Worm (Caenorhabditis elegans) whole organism, L4 larva: ENCODE measurements around the gene otpl-3.
A peak's percentile ranks its signal among the peaks of the same experiment; 100 is the strongest.

Source experiments
- D1046.2 ChIP-seq: fragments of 200-800 bp; sonication (Bioruptor generic); IDR thresholded peaks from 2 replicates; pipeline ENCODE4 v1.3.6; 2022; ENCODE audit warnings: missing genetic modification characterization, missing compliant biosample characterization
- F26F4.8 ChIP-seq: fragments of 200-800 bp; sonication (Bioruptor generic); conservative IDR thresholded peaks from 2 replicates; pipeline ENCODE4 v1.3.6; 2022; ENCODE audit warnings: missing genetic modification characterization, missing compliant biosample characterization
- T26A8.4 ChIP-seq: fragments of 200-800 bp; sonication (Bioruptor generic); IDR thresholded peaks from 2 replicates; pipeline ENCODE4 v1.3.6; 2022; ENCODE audit warnings: missing genetic modification characterization, missing compliant biosample characterization
- ama-1 ChIP-seq: fragments of 150-350 bp; optimal IDR thresholded peaks from 2 replicates; lab custom pipeline; 2014; ENCODE audit warnings: inconsistent platforms, mixed read lengths
- attf-4 ChIP-seq: sonication (generic microtip); optimal IDR thresholded peaks from 3 replicates; lab custom pipeline; 2017; ENCODE audit warnings: missing biosample characterization, missing genetic modification characterization
- ceh-28 ChIP-seq: fragments of 150-350 bp; optimal IDR thresholded peaks from 2 replicates; lab custom pipeline; 2014; ENCODE audit warnings: missing biosample characterization, missing genetic modification reagents, missing genetic modification characterization
- ceh-32 ChIP-seq: sonication (generic microtip); optimal IDR thresholded peaks from 2 replicates; lab custom pipeline; 2016; ENCODE audit warnings: mild to moderate bottlenecking, missing genetic modification characterization, missing compliant biosample characterization; ENCODE audit not compliant: poor library complexity
- ceh-62 ChIP-seq: sonication (generic microtip); optimal IDR thresholded peaks from 2 replicates; lab custom pipeline; 2017; ENCODE audit warnings: missing biosample characterization, missing genetic modification characterization
- daf-12 ChIP-seq: fragments of 150-350 bp; optimal IDR thresholded peaks from 2 replicates; lab custom pipeline; 2014; ENCODE audit warnings: missing biosample characterization, missing genetic modification reagents, missing genetic modification characterization
- daf-16 ChIP-seq, 3 experiments: sonication (generic microtip); optimal IDR thresholded peaks; 2 replicates each; lab custom pipeline; 2016 to 2017; ENCODE audit warnings: missing genetic modification characterization in 3 of 3, missing genetic modification reagents in 3 of 3, mild to moderate bottlenecking in 2 of 3, missing compliant biosample characterization in 2 of 3, missing biosample characterization in 1 of 3, moderate library complexity in 1 of 3
- daf-19 ChIP-seq: fragments of 200-800 bp; sonication (Bioruptor generic); conservative IDR thresholded peaks from 2 replicates; pipeline ENCODE4 v1.3.6; 2022; ENCODE audit warnings: missing genetic modification characterization, missing compliant biosample characterization
- dpl-1 ChIP-seq: fragments of 150-350 bp; optimal IDR thresholded peaks from 2 replicates; lab custom pipeline; 2014; ENCODE audit warnings: missing biosample characterization, missing genetic modification reagents, missing genetic modification characterization
- duxl-1 ChIP-seq: sonication (generic microtip); optimal IDR thresholded peaks from 2 replicates; lab custom pipeline; 2016; ENCODE audit warnings: mild to moderate bottlenecking, missing genetic modification characterization, moderate library complexity, missing compliant biosample characterization; ENCODE audit not compliant: poor library complexity
- dve-1 ChIP-seq: sonication (generic microtip); optimal IDR thresholded peaks from 2 replicates; lab custom pipeline; 2017; ENCODE audit warnings: antibody characterized with exemption, mild to moderate bottlenecking, missing genetic modification characterization, missing compliant biosample characterization; ENCODE audit not compliant: insufficient read depth
- egl-27 ChIP-seq: sonication (generic microtip); optimal IDR thresholded peaks from 3 replicates; lab custom pipeline; 2017; ENCODE audit warnings: missing biosample characterization, missing genetic modification reagents, missing genetic modification characterization
- egl-43 ChIP-seq: fragments of 200-800 bp; sonication (Bioruptor generic); IDR thresholded peaks from 2 replicates; pipeline ENCODE4 v1.3.6; 2022; ENCODE audit warnings: missing genetic modification reagents, missing genetic modification characterization, missing compliant biosample characterization
- gei-8 ChIP-seq: fragments of 200-800 bp; sonication (Bioruptor generic); optimal IDR thresholded peaks from 2 replicates; lab custom pipeline; 2018; ENCODE audit warnings: mild to moderate bottlenecking, missing genetic modification characterization, missing compliant biosample characterization
- hlh-11 ChIP-seq: fragments of 200-800 bp; sonication (Bioruptor generic); optimal IDR thresholded peaks from 2 replicates; lab custom pipeline; 2018; ENCODE audit warnings: mild to moderate bottlenecking, missing genetic modification characterization, missing compliant biosample characterization
- lir-3 ChIP-seq: sonication (generic microtip); optimal IDR thresholded peaks from 2 replicates; lab custom pipeline; 2016; ENCODE audit warnings: mild to moderate bottlenecking, missing genetic modification characterization, missing compliant biosample characterization
- lsy-2 ChIP-seq, 2 experiments: fragments of 150-350 bp in 1 of 2; sonication (generic microtip) in 1 of 2; optimal IDR thresholded peaks; 2 replicates each; lab custom pipeline; 2014 to 2017; ENCODE audit warnings: missing biosample characterization in 2 of 2, missing genetic modification characterization in 2 of 2
- nhr-11 ChIP-seq: fragments of 150-350 bp; optimal IDR thresholded peaks from 2 replicates; lab custom pipeline; 2014; ENCODE audit warnings: missing biosample characterization, missing genetic modification characterization
- nhr-25 ChIP-seq: sonication (generic microtip); optimal IDR thresholded peaks from 2 replicates; lab custom pipeline; 2017; ENCODE audit warnings: missing genetic modification characterization, mild to moderate bottlenecking, missing compliant biosample characterization, antibody characterized with exemption, moderate library complexity, borderline replicate concordance; ENCODE audit not compliant: insufficient read depth
- nhr-28 ChIP-seq: fragments of 150-350 bp; optimal IDR thresholded peaks from 2 replicates; lab custom pipeline; 2014; ENCODE audit warnings: missing biosample characterization, missing genetic modification characterization
- nhr-76 ChIP-seq: fragments of 150-350 bp; optimal IDR thresholded peaks from 2 replicates; lab custom pipeline; 2014; ENCODE audit warnings: missing biosample characterization, missing genetic modification characterization
- nhr-77 ChIP-seq: fragments of 150-350 bp; optimal IDR thresholded peaks from 2 replicates; lab custom pipeline; 2014; ENCODE audit warnings: missing biosample characterization, missing genetic modification characterization
- php-3 ChIP-seq: fragments of 200-800 bp; sonication (Bioruptor generic); IDR thresholded peaks from 2 replicates; pipeline ENCODE4 v1.3.6; 2022; ENCODE audit warnings: missing genetic modification reagents, missing genetic modification characterization, missing compliant biosample characterization
- pqm-1 ChIP-seq: sonication (generic microtip); optimal IDR thresholded peaks from 2 replicates; lab custom pipeline; 2017; ENCODE audit warnings: missing biosample characterization, missing genetic modification characterization
- sdz-12 ChIP-seq: fragments of 200-800 bp; sonication (Bioruptor generic); optimal IDR thresholded peaks from 2 replicates; lab custom pipeline; 2018; ENCODE audit warnings: mild to moderate bottlenecking, missing genetic modification characterization, missing compliant biosample characterization
- set-16 ChIP-seq: fragments of 200-800 bp; sonication (Bioruptor generic); IDR thresholded peaks from 2 replicates; pipeline ENCODE4 v1.3.6; 2022; ENCODE audit warnings: missing genetic modification reagents, missing genetic modification characterization, missing compliant biosample characterization
- skn-1 ChIP-seq: fragments of 150-350 bp; optimal IDR thresholded peaks from 2 replicates; lab custom pipeline; 2014; ENCODE audit warnings: missing biosample characterization, missing genetic modification characterization
- spr-3 ChIP-seq: fragments of 200-800 bp; sonication (Bioruptor generic); optimal IDR thresholded peaks from 2 replicates; lab custom pipeline; 2018; ENCODE audit warnings: mild to moderate bottlenecking, missing genetic modification characterization, missing compliant biosample characterization
- unc-39 ChIP-seq: sonication (generic microtip); optimal IDR thresholded peaks from 2 replicates; lab custom pipeline; 2017; ENCODE audit warnings: missing biosample characterization, missing genetic modification characterization
- unc-62 ChIP-seq, 3 experiments: fragments of 150-350 bp in 1 of 3; sonication (generic microtip); optimal IDR thresholded peaks in 2 of 3; peaks in 1 of 3; 1 replicate in 1 of 3; 2 replicates in 2 of 3; lab custom pipeline; 2014 to 2017; ENCODE audit warnings: missing biosample characterization in 3 of 3, missing genetic modification characterization in 3 of 3, missing genetic modification reagents in 3 of 3, missing genotype in 1 of 3
- zag-1 ChIP-seq: fragments of 150-350 bp; optimal IDR thresholded peaks from 2 replicates; lab custom pipeline; 2014; ENCODE audit warnings: missing biosample characterization, missing genetic modification characterization
- zfp-2 ChIP-seq: sonication (generic microtip); optimal IDR thresholded peaks from 2 replicates; lab custom pipeline; 2016; ENCODE audit warnings: mild to moderate bottlenecking, missing genetic modification characterization, missing compliant biosample characterization
- ztf-7 ChIP-seq: fragments of 150-350 bp; optimal IDR thresholded peaks from 2 replicates; lab custom pipeline; 2014; ENCODE audit warnings: missing biosample characterization, missing genetic modification characterization

Gene otpl-3

DNA sequence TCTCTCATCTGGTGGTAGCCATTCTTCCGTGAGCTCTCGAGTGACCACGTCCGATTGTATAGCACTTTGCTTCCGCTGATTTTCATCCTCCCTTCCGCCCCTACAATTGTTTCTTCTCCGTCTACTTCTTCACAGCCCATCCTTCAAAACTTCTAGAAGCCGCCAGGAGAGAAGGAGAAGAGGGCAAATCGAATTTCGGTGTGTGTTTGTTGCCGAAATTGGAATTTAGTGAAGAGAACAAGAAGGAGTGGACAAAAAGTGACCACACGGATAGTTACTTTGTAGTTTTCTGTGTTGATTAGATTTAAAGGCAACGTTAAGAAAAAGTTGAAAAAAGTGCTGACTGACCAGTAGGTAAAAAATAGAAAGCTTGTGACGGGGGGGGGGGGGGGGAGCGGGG, 31.5 kb downstream of the otpl-3 start:
- TF ChIP-seq ceh-28 (tag; lab: Kevin White, UChicago) = no peak

DNA sequence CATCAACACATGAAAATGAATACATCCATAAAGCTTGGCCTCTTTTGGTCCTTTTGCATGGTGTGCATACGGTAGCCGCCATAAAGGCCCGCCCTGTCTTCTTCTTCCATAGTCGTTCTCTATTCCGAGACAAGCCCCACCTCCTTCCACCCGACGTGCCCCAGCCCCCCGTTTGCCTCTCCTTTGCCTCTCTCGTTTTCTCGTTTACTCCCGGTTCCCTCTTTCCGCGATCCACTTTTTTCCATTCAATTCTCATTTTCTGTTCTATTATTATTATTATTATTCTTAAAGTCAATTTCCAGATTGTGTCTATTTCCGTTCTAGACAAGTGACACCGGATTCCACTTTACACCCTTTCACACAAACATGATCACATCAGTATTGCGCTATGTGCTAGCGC, 35.2 kb downstream of the otpl-3 start, which contains the start of gene unc-6:
TSS of gene unc-6 (plus strand) at position 301 of the 400 bp plus-strand sequence.
- TF ChIP-seq attf-4 (tag; lab: Kevin White, UChicago) = no peak
- TF ChIP-seq egl-27 (tag; lab: Kevin White, UChicago) = no peak
- TF ChIP-seq php-3 (GFP tag; lab: Robert Waterston, UW) = no peak
- TF ChIP-seq dpl-1 (GFP tag; lab: Kevin White, UChicago) = no peak
- TF ChIP-seq lir-3 (tag; lab: Kevin White, UChicago) = no peak
- TF ChIP-seq ama-1 = no peak
- no peak for TF ChIP-seq dve-1
- TF ChIP-seq sdz-12 (GFP tag; lab: Kevin White, UChicago) = no peak
- TF ChIP-seq nhr-25 (tag; lab: Kevin White, UChicago) = no peak
- TF ChIP-seq nhr-76 = no peak
- TF ChIP-seq zag-1 = no peak
- TF ChIP-seq lsy-2 (tag; optimal IDR thresholded peaks at IDR 0.05; lab: Kevin White, UChicago) = no peak
- no peak for TF ChIP-seq zfp-2 (tag; lab: Kevin White, UChicago)
- TF ChIP-seq nhr-28 (tag; lab: Kevin White, UChicago) = no peak
- TF ChIP-seq nhr-11 (tag; lab: Kevin White, UChicago) = no peak
- no peak for TF ChIP-seq set-16 (GFP tag; lab: Robert Waterston, UW)
- no peak for TF ChIP-seq gei-8
- TF ChIP-seq ceh-32 (tag; lab: Kevin White, UChicago) = no peak
- TF ChIP-seq D1046.2 (GFP tag; lab: Robert Waterston, UW) = no peak
- TF ChIP-seq ztf-7 = no peak

- peak in 1 of 2 experiments; percentile 63 for TF ChIP-seq unc-62 (GFP tag; optimal IDR thresholded peaks at IDR 0.05 in 1 of 2; lab: Kevin White, UChicago)
- no peak for TF ChIP-seq unc-62 (tag; optimal IDR thresholded peaks at IDR 0.05; lab: Kevin White, UChicago)
- TF ChIP-seq spr-3 (GFP tag; lab: Kevin White, UChicago) = no peak
- TF ChIP-seq, all 104 proteins: peak for 1
Measured at ce11 chrX:6888208-6888607, 36.4 kb downstream of the otpl-3 start.

- TF ChIP-seq dve-1 (peak; percentile 61), daf-19 (GFP tag; lab: Robert Waterston, UW) (no peak), daf-16 (GFP tag; optimal IDR thresholded peaks at IDR 0.05; lab: Kevin White, UChicago) (no peak), daf-16 (tag; optimal IDR thresholded peaks at IDR 0.05; lab: Kevin White, UChicago) (peak; percentile 81), php-3 (GFP tag; lab: Robert Waterston, UW) (peak; percentile 78), lir-3 (tag; lab: Kevin White, UChicago) (no peak), hlh-11 (tag; lab: Kevin White, UChicago) (peak; percentile 38), nhr-28 (tag; lab: Kevin White, UChicago) (peak; percentile 33), egl-43 (no peak), pqm-1 (tag; lab: Kevin White, UChicago) (peak; percentile 47), duxl-1 (no peak), attf-4 (tag; lab: Kevin White, UChicago) (no peak)
Measured at ce11 chrX:6885227-6885853, 39.2 kb downstream of the otpl-3 start, which contains the start of gene F41C6.7. Gene F41C6.7, minus strand, starts transcription at chrX:6885277.

DNA sequence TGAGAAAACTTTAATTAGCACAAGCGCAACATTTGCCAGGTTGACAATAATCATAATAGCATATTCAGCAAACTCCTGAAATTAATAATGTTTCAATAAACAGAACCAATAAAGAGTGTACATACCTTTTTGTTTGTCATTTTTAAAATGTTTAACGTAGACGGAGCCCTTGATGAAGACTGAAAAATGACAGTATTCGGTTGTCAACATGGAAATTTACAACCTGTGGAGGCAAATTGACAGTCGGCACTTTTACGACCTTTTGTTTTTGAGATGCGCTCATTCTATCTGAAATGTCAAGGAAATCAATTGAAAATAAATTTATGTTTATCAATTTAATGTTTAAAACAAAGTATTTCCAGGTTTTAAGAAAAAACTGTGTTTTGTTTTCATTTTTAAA, 40.1 kb downstream of the otpl-3 start:
- TF ChIP-seq daf-16 (GFP tag; optimal IDR thresholded peaks at IDR 0.05; lab: Kevin White, UChicago) (no peak), daf-16 (tag; optimal IDR thresholded peaks at IDR 0.05; lab: Kevin White, UChicago) (peak; percentile 95), hlh-11 (tag; lab: Kevin White, UChicago) (no peak), ceh-62 (tag; lab: Kevin White, UChicago) (no peak), dve-1 (peak; percentile 41), php-3 (GFP tag; lab: Robert Waterston, UW) (peak; percentile 49; the same call in 1 of the 2 replicates), skn-1 (no peak), gei-8 (no peak), T26A8.4 (GFP tag; lab: Robert Waterston, UW) (no peak), F26F4.8 (GFP tag; lab: Robert Waterston, UW) (no peak), daf-12 (tag; lab: Kevin White, UChicago) (no peak), ama-1 (no peak), nhr-77 (tag; lab: Kevin White, UChicago) (no peak), unc-39 (tag; lab: Kevin White, UChicago) (no peak), unc-62 (GFP tag; optimal IDR thresholded peaks at IDR 0.05 in 1 of 2; lab: Kevin White, UChicago) (no peak), unc-62 (tag; optimal IDR thresholded peaks at IDR 0.05; lab: Kevin White, UChicago) (no peak)
- TF ChIP-seq, all 104 proteins: peak for 3
